Worm (Caenorhabditis elegans) whole organism, young adult: ENCODE results near the gene T07G12.4.

Source experiments
- B0019.2 ChIP-seq: fragments of 200-800 bp; sonication (Bioruptor generic); conservative IDR thresholded peaks from 2 replicates; pipeline ENCODE4 v1.3.6; 2022; ENCODE audit warnings: missing genetic modification reagents, missing genetic modification characterization, missing compliant biosample characterization
- B0336.3 ChIP-seq: fragments of 200-800 bp; sonication (Bioruptor generic); IDR thresholded peaks from 2 replicates; pipeline ENCODE4 v1.3.6; 2022; ENCODE audit warnings: missing genetic modification characterization, missing compliant biosample characterization
- F23B12.7 ChIP-seq: sonication (generic microtip); optimal IDR thresholded peaks from 2 replicates; lab custom pipeline; 2017; ENCODE audit warnings: missing genetic modification characterization, mild to moderate bottlenecking, missing compliant biosample characterization, antibody characterized with exemption, moderate library complexity; ENCODE audit not compliant: insufficient read depth
- F57A8.1 ChIP-seq: fragments of 200-800 bp; sonication (Bioruptor generic); optimal IDR thresholded peaks from 2 replicates; lab custom pipeline; 2018; ENCODE audit warnings: mild to moderate bottlenecking, missing genetic modification characterization, moderate library complexity, missing compliant biosample characterization
- K11D2.4 ChIP-seq: fragments of 200-800 bp; sonication (Bioruptor generic); IDR thresholded peaks from 2 replicates; pipeline ENCODE4 v1.3.6; 2022; ENCODE audit warnings: missing genetic modification reagents, missing genetic modification characterization, missing compliant biosample characterization
- T26A5.8 ChIP-seq: sonication (generic microtip); optimal IDR thresholded peaks from 2 replicates; lab custom pipeline; 2016; ENCODE audit warnings: missing genetic modification characterization, missing compliant biosample characterization
- Y53G8AR.9 ChIP-seq: fragments of 200-800 bp; sonication (Bioruptor generic); conservative IDR thresholded peaks from 2 replicates; pipeline ENCODE4 v1.3.6; 2022; ENCODE audit warnings: missing genetic modification reagents, missing genetic modification characterization, missing compliant biosample characterization
- Y56A3A.18 ChIP-seq: fragments of 200-800 bp; sonication (Bioruptor generic); IDR thresholded peaks from 2 replicates; pipeline ENCODE4 v1.3.6; 2022; ENCODE audit warnings: missing genetic modification reagents, missing genetic modification characterization, missing compliant biosample characterization
- ama-1 ChIP-seq, 3 experiments: fragments of 150-350 bp in 1 of 3; sonication (generic microtip) in 2 of 3; optimal IDR thresholded peaks; 2 replicates each; lab custom pipeline; 2014 to 2018; ENCODE audit warnings: missing biosample characterization in 2 of 3, missing genetic modification characterization in 2 of 3, missing genetic modification reagents in 2 of 3
- atf-7 ChIP-seq: sonication (generic microtip); optimal IDR thresholded peaks from 2 replicates; lab custom pipeline; 2017; ENCODE audit warnings: mild to moderate bottlenecking, missing genetic modification characterization, missing compliant biosample characterization
- athp-1 ChIP-seq: sonication (generic microtip); optimal IDR thresholded peaks from 2 replicates; lab custom pipeline; 2017; ENCODE audit warnings: mild to moderate bottlenecking, missing genetic modification characterization, missing compliant biosample characterization
- cebp-1 ChIP-seq, 2 experiments: fragments of 200-800 bp in 1 of 2; sonication (Bioruptor generic) in 1 of 2; sonication (generic microtip) in 1 of 2; IDR thresholded peaks in 1 of 2; optimal IDR thresholded peaks in 1 of 2; 2 replicates each; pipeline versions ENCODE4 v1.3.6 to Lab custom; 2017 to 2022; ENCODE audit warnings: missing compliant biosample characterization in 2 of 2, missing genetic modification characterization in 2 of 2, mild to moderate bottlenecking in 1 of 2, missing genetic modification reagents in 1 of 2, moderate library complexity in 1 of 2
- cebp-2 ChIP-seq: fragments of 200-800 bp; sonication (Bioruptor generic); IDR thresholded peaks from 2 replicates; pipeline ENCODE4 v1.3.6; 2022; ENCODE audit warnings: missing genetic modification characterization, missing compliant biosample characterization
- ceh-27 ChIP-seq: fragments of 200-800 bp; sonication (Bioruptor generic); optimal IDR thresholded peaks from 2 replicates; lab custom pipeline; 2018; ENCODE audit warnings: mild to moderate bottlenecking, missing genetic modification characterization, moderate library complexity, missing compliant biosample characterization
- ceh-91 ChIP-seq: fragments of 200-800 bp; sonication (Bioruptor generic); IDR thresholded peaks from 2 replicates; pipeline ENCODE4 v1.3.6; 2022; ENCODE audit warnings: missing genetic modification reagents, missing genetic modification characterization, missing compliant biosample characterization
- dpff-1 ChIP-seq: sonication (generic microtip); optimal IDR thresholded peaks from 2 replicates; lab custom pipeline; 2017; ENCODE audit warnings: mild to moderate bottlenecking, missing genetic modification characterization, missing compliant biosample characterization
- efl-1 ChIP-seq: fragments of 150-350 bp; optimal IDR thresholded peaks from 2 replicates; lab custom pipeline; 2014; ENCODE audit warnings: missing biosample characterization, missing genetic modification reagents, missing genetic modification characterization
- egl-44 ChIP-seq: fragments of 200-800 bp; sonication (Bioruptor generic); IDR thresholded peaks from 2 replicates; pipeline ENCODE4 v1.3.6; 2022; ENCODE audit warnings: missing genetic modification reagents, missing genetic modification characterization, missing compliant biosample characterization
- ets-4 ChIP-seq: fragments of 200-800 bp; sonication (Bioruptor generic); optimal IDR thresholded peaks from 2 replicates; lab custom pipeline; 2018; ENCODE audit warnings: mild to moderate bottlenecking, missing genetic modification characterization, missing compliant biosample characterization
- him-1 ChIP-seq: sonication (generic microtip); optimal IDR thresholded peaks from 2 replicates; lab custom pipeline; 2016; ENCODE audit warnings: missing genotype, missing genetic modification reagents, missing genetic modification characterization, missing compliant biosample characterization
- hmg-20 ChIP-seq: fragments of 200-800 bp; sonication (Bioruptor generic); IDR thresholded peaks from 2 replicates; pipeline ENCODE4 v1.3.6; 2022; ENCODE audit warnings: missing genetic modification reagents, missing genetic modification characterization, missing compliant biosample characterization
- hsf-1 ChIP-seq: fragments of 200-800 bp; sonication (Bioruptor generic); IDR thresholded peaks from 2 replicates; pipeline ENCODE4 v1.3.6; 2022; ENCODE audit warnings: missing genetic modification reagents, missing genetic modification characterization, missing compliant biosample characterization
- lin-26 ChIP-seq: fragments of 200-800 bp; sonication (Bioruptor generic); IDR thresholded peaks from 2 replicates; pipeline ENCODE4 v1.3.6; 2022; ENCODE audit warnings: missing genetic modification reagents, missing genetic modification characterization, missing compliant biosample characterization
- lin-40 ChIP-seq: sonication (generic microtip); optimal IDR thresholded peaks from 2 replicates; lab custom pipeline; 2016; ENCODE audit warnings: missing genetic modification characterization, mild to moderate bottlenecking, missing compliant biosample characterization, missing genotype, missing genetic modification reagents
- lir-1 ChIP-seq: fragments of 200-800 bp; sonication (Bioruptor generic); conservative IDR thresholded peaks from 2 replicates; pipeline ENCODE4 v1.3.6; 2022; ENCODE audit warnings: missing genetic modification reagents, missing genetic modification characterization, missing compliant biosample characterization
- madf-10 ChIP-seq: sonication (generic microtip); optimal IDR thresholded peaks from 2 replicates; lab custom pipeline; 2016; ENCODE audit warnings: mild to moderate bottlenecking, missing genetic modification characterization, missing compliant biosample characterization
- madf-8 ChIP-seq: fragments of 200-800 bp; sonication (Bioruptor generic); conservative IDR thresholded peaks from 2 replicates; pipeline ENCODE4 v1.3.6; 2022; ENCODE audit warnings: missing genetic modification reagents, missing genetic modification characterization, missing compliant biosample characterization
- nhr-120 ChIP-seq: fragments of 200-800 bp; sonication (Bioruptor generic); IDR thresholded peaks from 2 replicates; pipeline ENCODE4 v1.3.6; 2022; ENCODE audit warnings: missing genetic modification characterization, missing compliant biosample characterization
- nhr-80 ChIP-seq: sonication (generic microtip); optimal IDR thresholded peaks from 2 replicates; lab custom pipeline; 2016; ENCODE audit warnings: missing genetic modification characterization, missing compliant biosample characterization
- nhr-90 ChIP-seq: sonication (generic microtip); optimal IDR thresholded peaks from 2 replicates; lab custom pipeline; 2016; ENCODE audit warnings: missing genotype, mild to moderate bottlenecking, missing genetic modification characterization, missing compliant biosample characterization
- pha-4 ChIP-seq: fragments of 150-350 bp; sonication (generic microtip); optimal IDR thresholded peaks from 2 replicates; lab custom pipeline; 2014; ENCODE audit warnings: missing biosample characterization, missing genetic modification reagents, missing genetic modification characterization
- rec-8 ChIP-seq, 2 experiments: sonication (generic microtip); optimal IDR thresholded peaks; 2 replicates each; lab custom pipeline; 2016; ENCODE audit warnings: mild to moderate bottlenecking in 2 of 2, missing genetic modification characterization in 2 of 2, missing genetic modification reagents in 2 of 2, missing genotype in 2 of 2, missing biosample characterization in 1 of 2, missing compliant biosample characterization in 1 of 2, moderate library complexity in 1 of 2
- snpc-3.4 ChIP-seq: sonication (generic microtip); optimal IDR thresholded peaks from 2 replicates; lab custom pipeline; 2017; ENCODE audit warnings: missing genetic modification characterization, mild to moderate bottlenecking, missing compliant biosample characterization, antibody characterized with exemption, moderate library complexity, missing genotype, missing genetic modification reagents
- tlf-1 ChIP-seq: fragments of 200-800 bp; sonication (Bioruptor generic); optimal IDR thresholded peaks from 2 replicates; lab custom pipeline; 2018; ENCODE audit warnings: mild to moderate bottlenecking, missing genetic modification characterization, missing compliant biosample characterization
- unc-62 ChIP-seq: fragments of 150-350 bp; optimal IDR thresholded peaks from 2 replicates; lab custom pipeline; 2014; ENCODE audit warnings: missing biosample characterization, missing genetic modification reagents, missing genetic modification characterization

The T07G12.4 gene

DNA sequence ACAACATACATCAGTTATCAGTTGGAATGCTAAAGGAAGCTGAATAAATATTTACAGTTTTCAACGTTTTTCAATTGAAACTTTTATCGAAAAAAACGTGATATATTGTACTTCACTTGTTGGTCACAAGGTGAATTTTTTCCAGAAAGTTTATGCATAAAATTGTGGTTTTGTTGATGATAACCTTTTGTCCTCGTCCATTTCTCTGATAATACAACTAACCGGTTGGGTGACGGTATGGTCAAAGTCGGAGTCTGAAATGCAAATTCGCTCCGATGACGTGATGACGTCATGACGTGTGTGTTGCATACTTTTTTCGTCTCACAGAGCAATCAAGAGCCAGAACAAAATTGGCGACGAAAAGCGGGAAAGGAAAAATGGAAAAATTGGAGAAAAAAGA lies 27.1 kb downstream of the T07G12.4 start:
- peak; percentile 51 for TF ChIP-seq madf-10 (tag; lab: Kevin White, UChicago)
- peak; percentile 97 for TF ChIP-seq atf-7 (tag; lab: Kevin White, UChicago)
- TF ChIP-seq ets-4 (GFP tag; lab: Kevin White, UChicago), result peak; percentile 39
- no peak for TF ChIP-seq lin-40 (tag; lab: Kevin White, UChicago)
- TF ChIP-seq ceh-27 (GFP tag; lab: Kevin White, UChicago), result no peak
- no peak for TF ChIP-seq cebp-2
- TF ChIP-seq nhr-80 (tag; lab: Kevin White, UChicago), result peak; percentile 77
- peak; percentile 15 for TF ChIP-seq pha-4
- no peak for TF ChIP-seq tlf-1 (GFP tag; lab: Kevin White, UChicago)
- TF ChIP-seq efl-1 (GFP tag; lab: Kevin White, UChicago), result no peak
- TF ChIP-seq F57A8.1 (GFP tag; lab: Kevin White, UChicago), result no peak
- TF ChIP-seq lir-1, result no peak
- TF ChIP-seq B0019.2 (GFP tag; lab: Robert Waterston, UW), result no peak
- TF ChIP-seq B0336.3, result peak; percentile 56
- 0 out of 2 replicates have a peak, but pooled peaks have one; percentile 13 for TF ChIP-seq Y56A3A.18 (GFP tag; lab: Robert Waterston, UW)
- no peak for TF ChIP-seq rec-8 (tag; optimal IDR thresholded peaks at IDR 0.05; lab: Kevin White, UChicago)
- 0 out of 2 replicates have a peak, but pooled peaks have one; percentile 13 for TF ChIP-seq egl-44
- peak; percentile 13 for TF ChIP-seq nhr-90
- TF ChIP-seq hmg-20, result no peak
- TF ChIP-seq Y53G8AR.9, result 0 out of 2 replicates have a peak, but pooled peaks have one; percentile 37
- peak; percentile 59 for TF ChIP-seq hsf-1 (GFP tag; lab: Robert Waterston, UW)
- TF ChIP-seq unc-62 (GFP tag; lab: Kevin White, UChicago), result peak; percentile 41
- TF ChIP-seq lin-26 (GFP tag; lab: Robert Waterston, UW), result no peak
- no peak for TF ChIP-seq snpc-3.4 (tag; lab: Kevin White, UChicago)
- no peak for TF ChIP-seq cebp-1 (GFP tag; IDR thresholded peaks at IDR 0.05; lab: Robert Waterston, UW)
- TF ChIP-seq cebp-1 (tag; optimal IDR thresholded peaks at IDR 0.05; lab: Kevin White, UChicago), result peak; percentile 48
- TF ChIP-seq athp-1 (tag; lab: Kevin White, UChicago), result no peak
- TF ChIP-seq T26A5.8 (tag; lab: Kevin White, UChicago), result no peak
- no peak for TF ChIP-seq ceh-91
- no peak for TF ChIP-seq madf-8 (GFP tag; lab: Robert Waterston, UW)
- TF ChIP-seq dpff-1 (tag; lab: Kevin White, UChicago), result no peak
- no peak for TF ChIP-seq nhr-120 (GFP tag; lab: Robert Waterston, UW)

DNA sequence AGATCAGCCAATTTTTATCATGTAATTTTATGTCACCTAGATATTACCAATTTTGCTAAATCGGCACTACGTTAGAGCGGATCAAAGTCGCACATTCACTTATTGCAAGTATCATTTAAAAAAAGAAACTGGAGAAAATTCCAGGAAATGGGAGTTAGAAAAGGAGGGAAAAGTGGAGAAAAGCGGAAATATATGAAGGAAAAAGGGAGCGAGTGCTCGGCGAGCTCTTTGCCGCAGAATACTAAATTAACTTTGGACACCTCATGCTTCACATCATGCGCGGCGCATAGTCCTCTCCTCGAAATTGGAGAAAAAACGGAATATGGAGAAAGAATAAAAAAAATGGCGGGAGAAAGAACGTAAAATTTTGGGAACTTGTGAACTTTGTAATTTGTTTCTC lies 30.9 kb downstream of the T07G12.4 start:
- no peak for TF ChIP-seq him-1 (tag; lab: Kevin White, UChicago)
- peak; percentile 12 for TF ChIP-seq lin-40 (tag; lab: Kevin White, UChicago)

DNA sequence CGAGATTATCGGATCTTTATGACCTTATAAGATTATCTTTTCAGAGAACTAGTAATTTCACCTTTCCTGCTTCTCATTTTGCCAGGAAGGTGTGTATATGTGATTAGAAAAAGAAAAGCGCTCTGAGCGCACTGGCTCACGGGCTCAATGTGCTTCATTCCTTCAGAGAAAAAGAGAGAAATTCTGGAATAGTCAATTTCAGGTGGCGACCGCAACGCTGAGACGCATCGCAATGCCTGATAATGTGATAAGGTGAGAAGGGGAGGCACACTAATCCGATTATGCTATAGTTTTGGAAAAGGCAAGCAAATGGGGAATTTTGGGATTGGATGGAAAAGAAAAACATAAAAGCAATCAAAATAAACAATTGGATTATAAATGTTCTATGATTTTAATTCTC lies 32.5 kb downstream of the T07G12.4 start:
- TF ChIP-seq cebp-2, result 0 out of 2 replicates have a peak, but pooled peaks have one; percentile 60
- no peak for TF ChIP-seq F23B12.7 (tag; lab: Kevin White, UChicago)
- TF ChIP-seq K11D2.4 (GFP tag; lab: Robert Waterston, UW), result no peak
- TF ChIP-seq ama-1 (optimal IDR thresholded peaks at IDR 0.05; lab: Kevin White, UChicago), result no peak
- no peak for TF ChIP-seq ama-1 (GFP tag; optimal IDR thresholded peaks at IDR 0.05; lab: Kevin White, UChicago)
